Fruit fly (Drosophila melanogaster) whole organism, adult: ENCODE data around the gene CG4497.
A peak's percentile ranks its signal among the peaks of the same experiment; 100 is the strongest.

Source experiments
- CG5204 ChIP-seq: fragments of 200-800 bp; sonication (Bioruptor generic); optimal IDR thresholded peaks from 2 replicates; lab custom pipeline; 2016; ENCODE audit warnings: missing biosample characterization, missing genetic modification characterization
- bab1 ChIP-seq: fragments of 200-800 bp; sonication (Bioruptor generic); optimal IDR thresholded peaks from 3 replicates; lab custom pipeline; 2019; ENCODE audit warnings: missing biosample characterization, mild to moderate bottlenecking, missing genetic modification characterization, moderate library complexity
- cic ChIP-seq: fragments of 200-800 bp; sonication (Bioruptor generic); optimal IDR thresholded peaks from 2 replicates; lab custom pipeline; 2017; ENCODE audit warnings: missing biosample characterization, mild to moderate bottlenecking, missing genetic modification characterization, moderate library complexity
- kay ChIP-seq: fragments of 200-800 bp; sonication (Bioruptor generic); peaks from one replicate; lab custom pipeline; 2016; ENCODE audit warnings: missing biosample characterization, missing genetic modification characterization, borderline replicate concordance
- ovo ChIP-seq: fragments of 200-800 bp; sonication (Bioruptor generic); optimal IDR thresholded peaks from 2 replicates; lab custom pipeline; 2016; ENCODE audit warnings: missing biosample characterization, missing genetic modification characterization
- tj ChIP-seq: fragments of 200-800 bp; sonication (Bioruptor generic); optimal IDR thresholded peaks from 3 replicates; lab custom pipeline; 2017; ENCODE audit warnings: missing biosample characterization, mild to moderate bottlenecking, missing genetic modification characterization, moderate library complexity

dm6 chr2L:7203411-7204171, 9.2 kb upstream of the CG4497 start:
- TF ChIP-seq CG5204 = no peak
- peak; percentile 71 for TF ChIP-seq kay (GFP tag; lab: Kevin White, UChicago)
- TF ChIP-seq cic (GFP tag; lab: Kevin White, UChicago) = peak; percentile 87
- peak; percentile 90 for TF ChIP-seq tj (GFP tag; lab: Kevin White, UChicago)
- no peak for TF ChIP-seq bab1 (GFP tag; lab: Kevin White, UChicago)
- TF ChIP-seq ovo (GFP tag; lab: Kevin White, UChicago) = no peak
